Fruit fly (Drosophila melanogaster): ENCODE results near the gene PH4alphaMP.

- TF ChIP-seq Ets98B (GFP tag; IDR thresholded peaks at IDR 0.05) (no peak), Pif1A (GFP tag; optimal IDR thresholded peaks at IDR 0.05) (no peak)
These were observed 6.2 kb downstream of the PH4alphaMP start, which contains the start of gene PH4alphaSG2 for dm6 chr3R:30489797-30490196.

All from whole organism, pupa.